Worm (Caenorhabditis elegans): Measurements from ENCODE around the gene pdcd-2.
A peak's percentile ranks its signal among the peaks of the same experiment; 100 is the strongest.

Gene pdcd-2

DNA sequence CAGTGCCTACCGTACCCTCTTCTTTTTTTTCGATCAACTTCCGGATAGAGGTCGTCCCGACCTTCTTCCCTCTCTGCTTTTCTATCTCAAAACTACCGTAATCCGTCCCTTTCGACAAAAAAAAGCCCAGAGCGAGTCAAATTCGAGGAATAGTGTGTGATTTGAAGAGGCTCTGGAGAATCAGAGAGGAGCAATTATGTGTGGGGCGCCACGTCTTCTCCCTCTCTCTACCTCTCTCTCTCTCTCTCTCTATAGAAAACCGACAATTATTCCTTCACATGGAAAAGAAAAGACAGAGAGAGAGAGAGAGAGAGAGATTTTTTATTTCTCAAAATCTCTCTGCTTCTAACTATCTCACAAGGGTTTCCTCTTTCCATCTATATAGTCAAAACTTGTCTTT lies 38.7 kb upstream of the pdcd-2 start (continued):
- TF ChIP-seq nhr-71 (tag; optimal IDR thresholded peaks at IDR 0.05) (peak; percentile 64), elt-2 (tag; optimal IDR thresholded peaks at IDR 0.05) (no peak), mef-2 (tag; optimal IDR thresholded peaks at IDR 0.05) (no peak), lin-39 (tag; optimal IDR thresholded peaks at IDR 0.05) (no peak), alr-1 (tag; optimal IDR thresholded peaks at IDR 0.05; ENCODE audit: borderline replicate concordance) (no peak), lir-3 (tag; optimal IDR thresholded peaks at IDR 0.05; ENCODE audit: poor library complexity) (no peak), lin-15B (tag; optimal IDR thresholded peaks at IDR 0.05) (no peak), sox-4 (tag; optimal IDR thresholded peaks at IDR 0.05) (no peak), nhr-237 (tag; optimal IDR thresholded peaks at IDR 0.05) (no peak), jun-1 (tag; optimal IDR thresholded peaks at IDR 0.05) (no peak), ces-1 (GFP tag; optimal IDR thresholded peaks at IDR 0.05) (no peak), pag-3 (tag; optimal IDR thresholded peaks at IDR 0.05; ENCODE audit: borderline replicate concordance, insufficient read depth) (no peak), nhr-11 (tag; optimal IDR thresholded peaks at IDR 0.05) (no peak)

DNA sequence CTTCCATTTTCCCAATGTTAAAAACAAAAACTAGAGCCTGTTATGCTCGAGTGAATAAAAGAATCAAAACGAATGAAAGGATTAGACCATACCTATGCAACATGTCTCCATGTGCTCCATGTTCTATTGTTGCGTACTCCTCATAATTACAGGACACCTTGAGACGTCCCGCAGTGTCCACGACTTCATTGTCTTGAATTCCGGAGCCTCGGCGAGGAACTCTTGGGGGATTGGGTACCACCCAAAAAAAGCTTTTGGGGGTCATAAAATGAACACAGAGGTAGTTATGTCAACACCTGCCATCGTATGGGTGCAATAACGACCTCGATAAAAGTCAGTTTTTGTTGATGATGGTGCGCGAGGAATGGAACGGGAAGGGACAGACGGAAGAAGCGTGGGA lies 37.1 kb upstream of the pdcd-2 start:
- no peak for TF ChIP-seq C34B4.2 (tag; optimal IDR thresholded peaks at IDR 0.05)
- no peak for TF ChIP-seq nhr-28 (tag; optimal IDR thresholded peaks at IDR 0.05)
- no peak for TF ChIP-seq snpc-4 (tag; optimal IDR thresholded peaks at IDR 0.05)
- TF ChIP-seq nhr-84 (tag; optimal IDR thresholded peaks at IDR 0.05) = no peak
- TF ChIP-seq lin-15B (tag; optimal IDR thresholded peaks at IDR 0.05) = no peak
- TF ChIP-seq dsc-1 (tag; optimal IDR thresholded peaks at IDR 0.05) = no peak
- no peak for TF ChIP-seq efl-1 (optimal IDR thresholded peaks at IDR 0.05)
- TF ChIP-seq efl-1 (GFP tag; optimal IDR thresholded peaks at IDR 0.05 in 1 of 2) = no peak
- TF ChIP-seq elt-3 (tag; optimal IDR thresholded peaks at IDR 0.05) = no peak
- TF ChIP-seq nhr-76 (tag; optimal IDR thresholded peaks at IDR 0.05) = no peak
- no peak for TF ChIP-seq hlh-17 (GFP tag; optimal IDR thresholded peaks at IDR 0.05; ENCODE audit: borderline replicate concordance)
- TF ChIP-seq nhr-85 (tag) = no peak
- no peak for TF ChIP-seq sox-4 (tag; optimal IDR thresholded peaks at IDR 0.05)

DNA sequence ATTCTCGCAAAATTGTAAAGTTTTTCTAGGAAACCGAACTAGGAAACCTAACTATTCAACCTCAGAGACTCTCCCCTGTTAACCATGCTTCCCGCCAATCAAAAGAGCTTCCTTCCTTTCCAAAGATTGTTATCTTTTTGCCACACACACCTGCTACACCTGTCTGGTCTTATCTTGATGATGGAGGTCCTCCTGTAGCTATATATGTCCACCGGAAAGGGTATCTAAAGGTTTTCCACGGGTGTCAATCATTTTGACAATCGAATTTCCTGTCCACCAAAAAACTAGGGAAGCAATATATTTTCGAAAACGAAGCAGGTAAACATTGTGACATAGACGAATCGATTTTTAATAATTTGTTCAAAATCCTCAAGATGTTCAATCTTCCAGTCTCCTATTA lies 35.9 kb upstream of the pdcd-2 start:
- TF ChIP-seq rnt-1 (tag; optimal IDR thresholded peaks at IDR 0.05) (peak; percentile 27), nhr-90 (tag; optimal IDR thresholded peaks at IDR 0.05; ENCODE audit: poor library complexity) (no peak), nhr-47 (tag; optimal IDR thresholded peaks at IDR 0.05) (no peak), hlh-4 (tag; optimal IDR thresholded peaks at IDR 0.05) (no peak), lin-14 (GFP tag; optimal IDR thresholded peaks at IDR 0.05) (peak; percentile 10)

DNA sequence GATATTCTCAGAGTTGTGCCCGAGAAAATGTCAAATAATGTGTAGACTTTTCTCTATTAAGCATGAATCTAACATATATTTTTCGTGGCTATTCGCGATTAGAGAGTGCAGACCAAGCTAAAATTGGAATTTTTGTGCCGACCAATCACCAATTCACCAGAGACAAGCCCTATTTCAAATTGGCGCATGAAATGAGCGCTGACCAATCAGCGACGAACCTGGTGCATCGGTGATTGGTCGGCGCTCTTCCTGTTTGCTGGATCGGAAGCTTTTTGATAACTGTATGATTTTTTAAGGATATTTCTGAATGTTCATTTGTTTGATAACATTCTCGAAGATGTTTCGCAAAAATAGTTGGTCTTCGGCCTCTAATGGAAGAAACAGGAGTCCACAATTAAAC lies 35.4 kb upstream of the pdcd-2 start:
- TF ChIP-seq lin-14 (GFP tag; optimal IDR thresholded peaks at IDR 0.05) (no peak), irx-1 (tag; optimal IDR thresholded peaks at IDR 0.05) (no peak), alr-1 (tag; optimal IDR thresholded peaks at IDR 0.05; ENCODE audit: borderline replicate concordance) (no peak), lsy-2 (tag; optimal IDR thresholded peaks at IDR 0.05) (no peak), C34B4.2 (tag; optimal IDR thresholded peaks at IDR 0.05) (no peak), nhr-19 (GFP tag; conservative IDR thresholded peaks at IDR 0.05) (no peak), elt-2 (tag; optimal IDR thresholded peaks at IDR 0.05) (no peak), lin-35 (GFP tag; optimal IDR thresholded peaks at IDR 0.05) (no peak), nhr-20 (tag; optimal IDR thresholded peaks at IDR 0.05) (no peak), nhr-71 (tag; optimal IDR thresholded peaks at IDR 0.05) (no peak), nhr-28 (tag; optimal IDR thresholded peaks at IDR 0.05) (no peak), lin-15B (tag; optimal IDR thresholded peaks at IDR 0.05) (no peak), lin-39 (tag; optimal IDR thresholded peaks at IDR 0.05) (no peak), sptf-1 (tag; optimal IDR thresholded peaks at IDR 0.05) (no peak), nhr-12 (tag; optimal IDR thresholded peaks at IDR 0.05) (no peak)

Measured in whole organism, L1 larva.